Fruit fly (Drosophila melanogaster): Measurements from ENCODE around the gene comt.

- TF ChIP-seq EcR (GFP tag; optimal IDR thresholded peaks at IDR 0.05) (no peak), Pif1B (GFP tag; optimal IDR thresholded peaks at IDR 0.05) (no peak)
Measured at dm6 chrX:13243726-13244323, 15.0 kb upstream of the comt start.
